Fruit fly (Drosophila melanogaster) whole organism, pupa: ENCODE measurements around the gene CG1789.

ENCODE experiments used
- CG15710 ChIP-seq: fragments of 200-800 bp; sonication (Bioruptor generic); optimal IDR thresholded peaks from 2 replicates; lab custom pipeline; 2018; ENCODE audit warnings: missing biosample characterization, mild to moderate bottlenecking, missing genetic modification characterization, moderate library complexity
- CG8159 ChIP-seq: fragments of 200-800 bp; sonication (Bioruptor generic); optimal IDR thresholded peaks from 3 replicates; lab custom pipeline; 2018; ENCODE audit warnings: missing biosample characterization, mild to moderate bottlenecking, missing genetic modification characterization, moderate library complexity
- Ets98B ChIP-seq: fragments of 200-800 bp; sonication (Bioruptor generic); IDR thresholded peaks from 2 replicates; pipeline ENCODE4 v1.3.6; 2022; ENCODE audit warnings: missing biosample characterization, missing genetic modification characterization

dm6 chrX:8755352-8755751, 35.0 kb downstream of the CG1789 start:
- TF ChIP-seq CG8159 (tag; lab: Kevin White, UChicago) (peak; percentile 73), CG15710 (tag; lab: Kevin White, UChicago) (peak; percentile 75), Ets98B (GFP tag; lab: Robert Waterston, UW) (peak; percentile 67)
